Fruit fly (Drosophila melanogaster): Measurements from ENCODE around the gene PDZ-GEF.

PDZ-GEF gene

DNA sequence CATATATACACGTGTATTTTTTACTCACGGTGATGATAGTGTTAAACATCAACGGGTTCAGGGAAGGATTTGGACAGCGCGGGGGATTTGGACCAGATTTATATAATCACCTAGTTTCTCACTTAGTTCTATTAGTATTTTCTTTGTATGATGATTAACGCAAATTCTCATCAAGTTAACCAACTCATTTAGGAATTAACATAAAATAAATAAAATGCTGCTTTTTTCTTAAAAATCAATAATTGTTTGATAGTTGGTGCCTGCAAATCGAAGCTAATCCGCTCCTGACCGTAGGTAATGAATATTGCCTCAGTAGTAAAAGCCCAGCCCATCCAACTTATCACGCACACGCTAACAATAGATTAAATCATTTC lies 28.2 kb downstream of the PDZ-GEF start (continued):
- TF ChIP-seq CG11093 (GFP tag; IDR thresholded peaks at IDR 0.05) (peak; percentile 80; the same call in 2 of the 3 replicates), org-1 (GFP tag; optimal IDR thresholded peaks at IDR 0.05) (peak; percentile 78), NFAT (GFP tag; IDR thresholded peaks at IDR 0.05) (peak; percentile 65), gt (GFP tag; IDR thresholded peaks at IDR 0.05) (peak; percentile 38; the same call in 1 of the 2 replicates), Dref (GFP tag; IDR thresholded peaks at IDR 0.05) (no peak), jigr1 (GFP tag; IDR thresholded peaks at IDR 0.05) (peak; percentile 79; the same call in 2 of the 3 replicates), sim (GFP tag; IDR thresholded peaks at IDR 0.05) (no peak; the same call in 1 of the 2 replicates), oc (tag; optimal IDR thresholded peaks at IDR 0.05) (peak; percentile 30), bbx (GFP tag; IDR thresholded peaks at IDR 0.05; ENCODE audit: partially characterized antibody) (no peak), NfI (GFP tag; optimal IDR thresholded peaks at IDR 0.05) (peak; percentile 89), wor (GFP tag; IDR thresholded peaks at IDR 0.05) (peak; percentile 74), CG32772 (GFP tag; IDR thresholded peaks at IDR 0.05) (peak; percentile 81), CG10565 (GFP tag; optimal IDR thresholded peaks at IDR 0.05) (no peak), CG6175 (GFP tag; IDR thresholded peaks at IDR 0.05) (peak; percentile 57; the same call in 2 of the 3 replicates), Ssrp (tag; optimal IDR thresholded peaks at IDR 0.05) (peak; percentile 75), usp (GFP tag; optimal IDR thresholded peaks at IDR 0.05) (no peak), ems (GFP tag; optimal IDR thresholded peaks at IDR 0.05) (peak; percentile 89), chn (GFP tag; optimal IDR thresholded peaks at IDR 0.05) (peak; percentile 65), Rfx (GFP tag; IDR thresholded peaks at IDR 0.05) (peak; percentile 94), CG11247 (GFP tag; IDR thresholded peaks at IDR 0.05) (peak; percentile 81), CG17328 (GFP tag; IDR thresholded peaks at IDR 0.05) (peak; percentile 36), al (GFP tag; IDR thresholded peaks at IDR 0.05) (peak; percentile 82), CG14710 (tag; optimal IDR thresholded peaks at IDR 0.05) (peak; percentile 27), en (GFP tag; optimal IDR thresholded peaks at IDR 0.05) (peak; percentile 48), lab (GFP tag; optimal IDR thresholded peaks at IDR 0.05) (peak; percentile 93), CG32767 (GFP tag; IDR thresholded peaks at IDR 0.05) (peak; percentile 66; the same call in 1 of the 2 replicates), ap (GFP tag; IDR thresholded peaks at IDR 0.05) (peak; percentile 53), CG5953 (GFP tag; IDR thresholded peaks at IDR 0.05) (peak; percentile 35), CG4328 (GFP tag; optimal IDR thresholded peaks at IDR 0.05) (peak; percentile 65), CG7963 (GFP tag; IDR thresholded peaks at IDR 0.05; ENCODE audit: partially characterized antibody) (no peak), tx (GFP tag; optimal IDR thresholded peaks at IDR 0.05) (peak; percentile 74), tio (GFP tag; optimal IDR thresholded peaks at IDR 0.05) (peak; percentile 76), dysf (GFP tag; IDR thresholded peaks at IDR 0.05) (peak; percentile 94), Camta (GFP tag; optimal IDR thresholded peaks at IDR 0.05) (peak; percentile 64), Xrp1 (GFP tag; IDR thresholded peaks at IDR 0.05) (peak; percentile 81), B-H2 (GFP tag; optimal IDR thresholded peaks at IDR 0.05) (peak; percentile 88), twi (tag; optimal IDR thresholded peaks at IDR 0.05) (peak; percentile 63), nerfin-2 (GFP tag; IDR thresholded peaks at IDR 0.05; ENCODE audit: partially characterized antibody) (no peak), lov (optimal IDR thresholded peaks at IDR 0.05) (no peak), lov (GFP tag; IDR thresholded peaks at IDR 0.05) (no peak), sqz (GFP tag; optimal IDR thresholded peaks at IDR 0.05) (peak; percentile 45), run (tag; optimal IDR thresholded peaks at IDR 0.05) (peak; percentile 59), D19B (GFP tag; optimal IDR thresholded peaks at IDR 0.05) (peak; percentile 79), CG7987 (GFP tag; optimal IDR thresholded peaks at IDR 0.05) (peak; percentile 48), crp (GFP tag; optimal IDR thresholded peaks at IDR 0.05) (peak in 1 of 2 experiments; percentile 5), CG9609 (GFP tag; optimal IDR thresholded peaks at IDR 0.05) (peak; percentile 51), HHEX (GFP tag; optimal IDR thresholded peaks at IDR 0.05) (peak; percentile 85), Dll (GFP tag; IDR thresholded peaks at IDR 0.05; ENCODE audit: partially characterized antibody) (no peak), CG8281 (tag; optimal IDR thresholded peaks at IDR 0.05) (peak; percentile 60), seq (GFP tag; IDR thresholded peaks at IDR 0.05) (no peak; the same call in 1 of the 2 replicates), CG11504 (tag; optimal IDR thresholded peaks at IDR 0.05) (peak; percentile 91)

Data from whole organism, embryonic.